Fruit fly (Drosophila melanogaster): ENCODE results near the gene Es2.
A peak's percentile ranks its signal among the peaks of the same experiment; 100 is the strongest.

DNA sequence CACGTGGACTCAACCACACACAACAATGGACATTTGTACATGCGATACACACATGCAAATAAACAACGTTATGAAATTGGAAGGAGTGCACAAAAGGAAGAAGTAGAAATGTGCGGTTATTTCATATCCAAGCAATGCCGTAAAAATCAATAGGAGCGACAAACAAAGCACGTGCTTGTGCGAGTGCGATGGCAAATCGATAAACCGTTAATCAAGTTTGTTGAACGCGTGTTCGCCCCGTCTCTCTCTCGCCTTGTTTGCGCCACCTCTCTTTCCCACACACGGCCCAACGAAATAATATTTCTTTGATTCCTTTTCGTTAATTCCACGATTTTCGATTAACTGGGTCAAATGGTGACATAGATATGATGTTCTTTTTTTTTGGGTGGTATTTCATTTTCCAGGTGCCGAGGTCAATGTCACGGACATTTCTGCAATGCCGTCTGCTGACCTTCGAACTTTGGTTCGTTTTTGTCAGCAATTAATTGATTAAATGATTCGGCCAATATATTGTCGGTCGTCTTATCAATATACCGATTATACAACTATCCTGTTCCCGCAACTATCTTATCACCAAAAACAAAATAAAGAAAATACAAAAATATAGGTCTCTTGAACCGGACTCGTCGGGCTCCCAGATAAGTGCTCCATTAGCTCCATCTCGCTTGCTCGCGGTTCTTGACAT, 29.2 kb downstream of the Es2 start:
- TF ChIP-seq Mnt (GFP tag; optimal IDR thresholded peaks at IDR 0.05) (peak; percentile 49), CG12768 (GFP tag; optimal IDR thresholded peaks at IDR 0.05) (no peak), CG7045 (GFP tag; optimal IDR thresholded peaks at IDR 0.05) (no peak)
